Worm (Caenorhabditis elegans) whole organism, L4 larva: ENCODE data around the gene F26F4.6.
A peak's percentile ranks its signal among the peaks of the same experiment; 100 is the strongest.

Experiments
- F26F4.8 ChIP-seq: fragments of 200-800 bp; sonication (Bioruptor generic); conservative IDR thresholded peaks from 2 replicates; pipeline ENCODE4 v1.3.6; 2022; ENCODE audit warnings: missing genetic modification characterization, missing compliant biosample characterization
- F49E8.2 ChIP-seq: sonication (generic microtip); optimal IDR thresholded peaks from 2 replicates; lab custom pipeline; 2016; ENCODE audit warnings: missing compliant biosample characterization, mild to moderate bottlenecking, missing genetic modification characterization, borderline replicate concordance
- Y105C5A.15 ChIP-seq: fragments of 200-800 bp; sonication (Bioruptor generic); IDR thresholded peaks from 2 replicates; pipeline ENCODE4 v1.3.6; 2022; ENCODE audit warnings: missing genetic modification characterization, missing compliant biosample characterization
- Y5F2A.4 ChIP-seq: fragments of 200-800 bp; sonication (Bioruptor generic); optimal IDR thresholded peaks from 2 replicates; lab custom pipeline; 2018; ENCODE audit warnings: mild to moderate bottlenecking, missing genetic modification characterization, missing compliant biosample characterization
- Y75B8A.6 ChIP-seq: fragments of 200-800 bp; sonication (Bioruptor generic); IDR thresholded peaks from 2 replicates; pipeline ENCODE4 v1.3.6; 2022; ENCODE audit warnings: missing genetic modification reagents, missing genetic modification characterization, missing compliant biosample characterization
- ZK337.2 ChIP-seq: fragments of 200-800 bp; sonication (Bioruptor generic); IDR thresholded peaks from 2 replicates; pipeline ENCODE4 v1.3.6; 2022; ENCODE audit warnings: missing genetic modification reagents, missing genetic modification characterization, missing compliant biosample characterization
- aha-1 ChIP-seq: fragments of 150-350 bp; peaks from one replicate; lab custom pipeline; 2014; ENCODE audit warnings: missing biosample characterization, missing genetic modification characterization
- attf-4 ChIP-seq: sonication (generic microtip); optimal IDR thresholded peaks from 3 replicates; lab custom pipeline; 2017; ENCODE audit warnings: missing biosample characterization, missing genetic modification characterization
- ceh-28 ChIP-seq: fragments of 150-350 bp; optimal IDR thresholded peaks from 2 replicates; lab custom pipeline; 2014; ENCODE audit warnings: missing biosample characterization, missing genetic modification reagents, missing genetic modification characterization
- ceh-32 ChIP-seq: sonication (generic microtip); optimal IDR thresholded peaks from 2 replicates; lab custom pipeline; 2016; ENCODE audit warnings: mild to moderate bottlenecking, missing genetic modification characterization, missing compliant biosample characterization; ENCODE audit not compliant: poor library complexity
- ceh-44 ChIP-seq: fragments of 200-800 bp; sonication (Bioruptor generic); IDR thresholded peaks from 2 replicates; pipeline ENCODE4 v1.3.6; 2022; ENCODE audit warnings: missing genetic modification reagents, missing genetic modification characterization, missing compliant biosample characterization
- ces-1 ChIP-seq: fragments of 150-350 bp; sonication (generic microtip); optimal IDR thresholded peaks from 4 replicates; lab custom pipeline; 2014; ENCODE audit warnings: missing biosample characterization, missing genetic modification reagents, missing genetic modification characterization
- daf-19 ChIP-seq: fragments of 200-800 bp; sonication (Bioruptor generic); conservative IDR thresholded peaks from 2 replicates; pipeline ENCODE4 v1.3.6; 2022; ENCODE audit warnings: missing genetic modification characterization, missing compliant biosample characterization
- daf-8 ChIP-seq: fragments of 200-800 bp; sonication (Bioruptor generic); IDR thresholded peaks from 2 replicates; pipeline ENCODE4 v1.3.6; 2022; ENCODE audit warnings: missing genetic modification characterization, missing compliant biosample characterization
- dmd-6 ChIP-seq: fragments of 200-800 bp; sonication (Bioruptor generic); IDR thresholded peaks from 2 replicates; pipeline ENCODE4 v1.3.6; 2022; ENCODE audit warnings: missing genetic modification reagents, missing genetic modification characterization, missing compliant biosample characterization
- dmd-8 ChIP-seq: fragments of 200-800 bp; sonication (Bioruptor generic); IDR thresholded peaks from 2 replicates; pipeline ENCODE4 v1.3.6; 2022; ENCODE audit warnings: missing genetic modification characterization, missing compliant biosample characterization
- gei-8 ChIP-seq: fragments of 200-800 bp; sonication (Bioruptor generic); optimal IDR thresholded peaks from 2 replicates; lab custom pipeline; 2018; ENCODE audit warnings: mild to moderate bottlenecking, missing genetic modification characterization, missing compliant biosample characterization
- hlh-11 ChIP-seq: fragments of 200-800 bp; sonication (Bioruptor generic); optimal IDR thresholded peaks from 2 replicates; lab custom pipeline; 2018; ENCODE audit warnings: mild to moderate bottlenecking, missing genetic modification characterization, missing compliant biosample characterization
- hlh-30 ChIP-seq: sonication (generic microtip); optimal IDR thresholded peaks from 2 replicates; lab custom pipeline; 2017; ENCODE audit warnings: antibody characterized with exemption, mild to moderate bottlenecking, missing genetic modification characterization, missing compliant biosample characterization; ENCODE audit not compliant: insufficient read depth
- hmg-1.1 ChIP-seq: fragments of 200-800 bp; sonication (Bioruptor generic); IDR thresholded peaks from 2 replicates; pipeline ENCODE4 v1.3.6; 2022; ENCODE audit warnings: missing genetic modification reagents, missing genetic modification characterization, missing compliant biosample characterization
- lim-7 ChIP-seq: fragments of 200-800 bp; sonication (Bioruptor generic); IDR thresholded peaks from 2 replicates; pipeline ENCODE4 v1.3.6; 2022; ENCODE audit warnings: missing genetic modification characterization, missing compliant biosample characterization
- lin-1 ChIP-seq: fragments of 200-800 bp; sonication (Bioruptor generic); IDR thresholded peaks from 2 replicates; pipeline ENCODE4 v1.3.6; 2022; ENCODE audit warnings: missing genetic modification reagents, missing genetic modification characterization, missing compliant biosample characterization
- lin-13 ChIP-seq: fragments of 150-350 bp; optimal IDR thresholded peaks from 2 replicates; lab custom pipeline; 2014; ENCODE audit warnings: missing biosample characterization, missing genetic modification reagents, missing genetic modification characterization
- lir-3 ChIP-seq: sonication (generic microtip); optimal IDR thresholded peaks from 2 replicates; lab custom pipeline; 2016; ENCODE audit warnings: mild to moderate bottlenecking, missing genetic modification characterization, missing compliant biosample characterization
- madf-9 ChIP-seq: fragments of 200-800 bp; sonication (Bioruptor generic); conservative IDR thresholded peaks from 2 replicates; pipeline ENCODE4 v1.3.6; 2022; ENCODE audit warnings: missing genetic modification reagents, missing genetic modification characterization, missing compliant biosample characterization
- mdl-1 ChIP-seq, 2 experiments: fragments of 150-350 bp in 1 of 2; sonication (generic microtip) in 1 of 2; optimal IDR thresholded peaks; 2 replicates each; lab custom pipeline; 2014 to 2017; ENCODE audit warnings: missing biosample characterization in 2 of 2, missing genetic modification characterization in 2 of 2
- nhr-237 ChIP-seq: sonication (generic microtip); optimal IDR thresholded peaks from 2 replicates; lab custom pipeline; 2017; ENCODE audit warnings: missing biosample characterization, missing genetic modification characterization
- nhr-25 ChIP-seq: sonication (generic microtip); optimal IDR thresholded peaks from 2 replicates; lab custom pipeline; 2017; ENCODE audit warnings: missing genetic modification characterization, mild to moderate bottlenecking, missing compliant biosample characterization, antibody characterized with exemption, moderate library complexity, borderline replicate concordance; ENCODE audit not compliant: insufficient read depth
- nhr-28 ChIP-seq: fragments of 150-350 bp; optimal IDR thresholded peaks from 2 replicates; lab custom pipeline; 2014; ENCODE audit warnings: missing biosample characterization, missing genetic modification characterization
- nhr-42 ChIP-seq: fragments of 200-800 bp; sonication (Bioruptor generic); IDR thresholded peaks from 2 replicates; pipeline ENCODE4 v1.3.6; 2022; ENCODE audit warnings: missing genetic modification characterization, missing compliant biosample characterization
- nhr-6 ChIP-seq: fragments of 150-350 bp; optimal IDR thresholded peaks from 2 replicates; lab custom pipeline; 2014; ENCODE audit warnings: missing biosample characterization, missing genetic modification characterization
- nhr-77 ChIP-seq: fragments of 150-350 bp; optimal IDR thresholded peaks from 2 replicates; lab custom pipeline; 2014; ENCODE audit warnings: missing biosample characterization, missing genetic modification characterization
- pha-4 ChIP-seq, 2 experiments: fragments of 150-350 bp in 1 of 2; fragments of 200-800 bp in 1 of 2; sonication (Bioruptor generic) in 1 of 2; IDR thresholded peaks in 1 of 2; optimal IDR thresholded peaks in 1 of 2; 2 replicates each; pipeline versions ENCODE4 v1.3.6 to Lab custom; 2014 to 2022; ENCODE audit warnings: missing genetic modification characterization in 2 of 2, missing genetic modification reagents in 2 of 2, missing biosample characterization in 1 of 2, missing compliant biosample characterization in 1 of 2
- pqm-1 ChIP-seq: sonication (generic microtip); optimal IDR thresholded peaks from 2 replicates; lab custom pipeline; 2017; ENCODE audit warnings: missing biosample characterization, missing genetic modification characterization
- skn-1 ChIP-seq: fragments of 150-350 bp; optimal IDR thresholded peaks from 2 replicates; lab custom pipeline; 2014; ENCODE audit warnings: missing biosample characterization, missing genetic modification characterization
- snpc-1.2 ChIP-seq: fragments of 200-800 bp; sonication (Bioruptor generic); IDR thresholded peaks from 2 replicates; pipeline ENCODE4 v1.3.6; 2022; ENCODE audit warnings: missing genetic modification reagents, missing genetic modification characterization, missing compliant biosample characterization
- snpc-4 ChIP-seq: fragments of 150-350 bp; optimal IDR thresholded peaks from 2 replicates; lab custom pipeline; 2014; ENCODE audit warnings: missing biosample characterization, missing genetic modification characterization
- spr-3 ChIP-seq: fragments of 200-800 bp; sonication (Bioruptor generic); optimal IDR thresholded peaks from 2 replicates; lab custom pipeline; 2018; ENCODE audit warnings: mild to moderate bottlenecking, missing genetic modification characterization, missing compliant biosample characterization
- unc-130 ChIP-seq: sonication (generic microtip); optimal IDR thresholded peaks from 2 replicates; lab custom pipeline; 2016; ENCODE audit warnings: missing genetic modification reagents, missing genetic modification characterization, missing compliant biosample characterization
- unc-39 ChIP-seq: sonication (generic microtip); optimal IDR thresholded peaks from 2 replicates; lab custom pipeline; 2017; ENCODE audit warnings: missing biosample characterization, missing genetic modification characterization
- unc-62 ChIP-seq, 3 experiments: fragments of 150-350 bp in 1 of 3; sonication (generic microtip); optimal IDR thresholded peaks in 2 of 3; peaks in 1 of 3; 1 replicate in 1 of 3; 2 replicates in 2 of 3; lab custom pipeline; 2014 to 2017; ENCODE audit warnings: missing biosample characterization in 3 of 3, missing genetic modification characterization in 3 of 3, missing genetic modification reagents in 3 of 3, missing genotype in 1 of 3
- zag-1 ChIP-seq: fragments of 150-350 bp; optimal IDR thresholded peaks from 2 replicates; lab custom pipeline; 2014; ENCODE audit warnings: missing biosample characterization, missing genetic modification characterization
- zfp-2 ChIP-seq: sonication (generic microtip); optimal IDR thresholded peaks from 2 replicates; lab custom pipeline; 2016; ENCODE audit warnings: mild to moderate bottlenecking, missing genetic modification characterization, missing compliant biosample characterization
- zip-11 ChIP-seq: fragments of 200-800 bp; sonication (Bioruptor generic); IDR thresholded peaks from 2 replicates; pipeline ENCODE4 v1.3.6; 2022; ENCODE audit warnings: missing genetic modification characterization, missing compliant biosample characterization
- zip-2 ChIP-seq: fragments of 150-350 bp; optimal IDR thresholded peaks from 2 replicates; lab custom pipeline; 2014; ENCODE audit warnings: missing biosample characterization, missing genetic modification characterization
- ztf-7 ChIP-seq: fragments of 150-350 bp; optimal IDR thresholded peaks from 2 replicates; lab custom pipeline; 2014; ENCODE audit warnings: missing biosample characterization, missing genetic modification characterization

The F26F4.6 gene

DNA sequence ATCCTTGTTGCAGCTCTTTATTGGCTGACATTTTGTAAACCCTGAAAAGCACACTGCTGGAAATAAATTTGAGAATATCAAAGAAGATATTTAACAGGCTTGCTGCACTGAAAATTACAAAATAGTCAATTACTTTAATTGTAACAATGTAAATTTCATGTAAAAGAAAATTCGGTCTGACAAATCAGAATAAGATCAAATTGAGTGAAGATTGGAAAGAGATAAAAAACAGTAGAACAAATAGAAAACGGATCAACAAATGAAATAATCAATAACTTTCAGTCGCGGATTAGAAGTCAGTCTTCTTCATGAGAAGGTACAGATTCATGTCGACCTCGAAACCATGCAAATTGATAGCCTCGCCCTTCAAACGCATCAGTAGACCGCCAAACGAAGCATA, 23.6 kb upstream of the F26F4.6 start, which contains the start of gene rars-1:
TSS of gene rars-1 (minus strand) at position 101 of the 400 bp plus-strand sequence.
- TF ChIP-seq ZK337.2 (GFP tag; lab: Robert Waterston, UW): no peak
- TF ChIP-seq unc-62 (GFP tag; optimal IDR thresholded peaks at IDR 0.05 in 1 of 2; lab: Kevin White, UChicago): peak in 1 of 2 experiments; percentile 57
- TF ChIP-seq unc-62 (tag; optimal IDR thresholded peaks at IDR 0.05; lab: Kevin White, UChicago): no peak
- TF ChIP-seq ceh-32 (tag; lab: Kevin White, UChicago): no peak
- no peak for TF ChIP-seq hmg-1.1 (GFP tag; lab: Robert Waterston, UW)
- TF ChIP-seq daf-19 (GFP tag; lab: Robert Waterston, UW): no peak
- TF ChIP-seq, all 104 proteins: peak for 1

- TF ChIP-seq aha-1 (tag; lab: Kevin White, UChicago) (peak; percentile 93), skn-1 (no peak), nhr-25 (no peak), mdl-1 (tag; optimal IDR thresholded peaks at IDR 0.05; lab: Kevin White, UChicago) (no peak), nhr-6 (tag; lab: Kevin White, UChicago) (no peak), ces-1 (GFP tag; lab: Kevin White, UChicago) (no peak), ceh-44 (GFP tag; lab: Robert Waterston, UW) (no peak)
These were observed 20.3 kb upstream of the F26F4.6 start for ce11 chrIII:4913736-4914135.

ce11 chrIII:4912317-4912716, 18.9 kb upstream of the F26F4.6 start, which contains the start of the genes F26F4.9 and cee-1:
Gene F26F4.9 (minus strand): TSS chrIII:4912521.
Gene cee-1 (plus strand): TSS chrIII:4912699.
- TF ChIP-seq pha-4 (GFP tag; IDR thresholded peaks at IDR 0.05; lab: Robert Waterston, UW) (no peak), pha-4 (tag; optimal IDR thresholded peaks at IDR 0.05; lab: Kevin White, UChicago) (no peak), nhr-42 (no peak), zag-1 (no peak), nhr-28 (peak; percentile 8), lin-13 (no peak), dmd-8 (GFP tag; lab: Robert Waterston, UW) (no peak), Y5F2A.4 (GFP tag; lab: Kevin White, UChicago) (no peak), aha-1 (tag; lab: Kevin White, UChicago) (peak; percentile 86), ceh-28 (tag; lab: Kevin White, UChicago) (no peak), F26F4.8 (GFP tag; lab: Robert Waterston, UW) (no peak), ces-1 (GFP tag; lab: Kevin White, UChicago) (no peak), F49E8.2 (tag; lab: Kevin White, UChicago) (peak; percentile 4), daf-8 (no peak), unc-130 (GFP tag; lab: Kevin White, UChicago) (peak; percentile 86), daf-19 (GFP tag; lab: Robert Waterston, UW) (no peak), snpc-4 (tag; lab: Kevin White, UChicago) (no peak), zip-2 (tag; lab: Kevin White, UChicago) (no peak), lim-7 (GFP tag; lab: Robert Waterston, UW) (no peak), nhr-237 (tag; lab: Kevin White, UChicago) (no peak), ceh-32 (tag; lab: Kevin White, UChicago) (no peak), zfp-2 (tag; lab: Kevin White, UChicago) (no peak), snpc-1.2 (GFP tag; lab: Robert Waterston, UW) (no peak), unc-62 (GFP tag; optimal IDR thresholded peaks at IDR 0.05 in 1 of 2; lab: Kevin White, UChicago) (no peak), unc-62 (tag; optimal IDR thresholded peaks at IDR 0.05; lab: Kevin White, UChicago) (no peak), hlh-30 (no peak), madf-9 (GFP tag; lab: Robert Waterston, UW) (no peak), nhr-77 (tag; lab: Kevin White, UChicago) (no peak), spr-3 (GFP tag; lab: Kevin White, UChicago) (no peak), skn-1 (no peak), gei-8 (GFP tag; lab: Kevin White, UChicago) (no peak), zip-11 (GFP tag; lab: Robert Waterston, UW) (no peak), Y75B8A.6 (GFP tag; lab: Robert Waterston, UW) (no peak), dmd-6 (GFP tag; lab: Robert Waterston, UW) (peak; percentile 19; the same call in 1 of the 2 replicates), hlh-11 (peak; percentile 3), lir-3 (tag; lab: Kevin White, UChicago) (no peak), unc-39 (tag; lab: Kevin White, UChicago) (no peak), attf-4 (no peak), ztf-7 (tag; lab: Kevin White, UChicago) (no peak), pqm-1 (tag; lab: Kevin White, UChicago) (no peak), Y105C5A.15 (GFP tag; lab: Robert Waterston, UW) (no peak), lin-1 (GFP tag; lab: Robert Waterston, UW) (no peak)
